Fruit fly (Drosophila melanogaster) whole organism, embryonic: ENCODE results near the gene CG6893.
A peak's percentile ranks its signal among the peaks of the same experiment; 100 is the strongest.

Source experiments
- Abd-B ChIP-seq: fragments of 200-800 bp; sonication (Bioruptor generic); optimal IDR thresholded peaks from 2 replicates; lab custom pipeline; 2018; ENCODE audit warnings: missing biosample characterization, mild to moderate bottlenecking, missing genetic modification characterization, moderate library complexity
- Adf1 ChIP-seq: fragments of 200-800 bp; sonication (Bioruptor generic); IDR thresholded peaks from 2 replicates; pipeline ENCODE4 v1.3.6; 2022; ENCODE audit warnings: missing biosample characterization, missing genetic modification characterization
- Aef1 ChIP-seq: fragments of 200-800 bp; sonication (Bioruptor generic); IDR thresholded peaks from 3 replicates; pipeline ENCODE4 v1.3.6; 2022; ENCODE audit warnings: missing biosample characterization, missing genetic modification characterization
- Awh ChIP-seq: fragments of 200-800 bp; sonication (Bioruptor generic); IDR thresholded peaks from 2 replicates; pipeline ENCODE4, ENCODE4 v1.3.6; 2022; ENCODE audit warnings: missing biosample characterization, missing genetic modification characterization
- Bteb2 ChIP-seq: fragments of 200-800 bp; sonication (Bioruptor generic); optimal IDR thresholded peaks from 2 replicates; lab custom pipeline; 2016; ENCODE audit warnings: missing biosample characterization, missing genetic modification characterization
- CG11247 ChIP-seq: fragments of 200-800 bp; sonication (Bioruptor generic); IDR thresholded peaks from 2 replicates; pipeline ENCODE4 v1.3.6; 2022; ENCODE audit warnings: missing biosample characterization, missing genetic modification characterization
- CG14860 ChIP-seq: fragments of 200-800 bp; sonication (Bioruptor generic); IDR thresholded peaks from 3 replicates; pipeline ENCODE4 v1.3.6; 2022; ENCODE audit warnings: missing biosample characterization, missing genetic modification characterization; ENCODE audit not compliant: partially characterized antibody
- CG1647 ChIP-seq: fragments of 200-800 bp; sonication (Bioruptor generic); optimal IDR thresholded peaks from 3 replicates; lab custom pipeline; 2016; ENCODE audit warnings: missing biosample characterization, missing genetic modification characterization
- CG16815 ChIP-seq: fragments of 200-800 bp; sonication (Bioruptor generic); optimal IDR thresholded peaks from 3 replicates; lab custom pipeline; 2017; ENCODE audit warnings: missing biosample characterization, mild to moderate bottlenecking, missing genetic modification characterization
- CG18011 ChIP-seq: fragments of 200-800 bp; sonication (Bioruptor generic); optimal IDR thresholded peaks from 2 replicates; lab custom pipeline; 2017; ENCODE audit warnings: missing biosample characterization, missing genetic modification characterization, mild to moderate bottlenecking, moderate library complexity, missing genotype
- CG18619 ChIP-seq: fragments of 200-800 bp; sonication (Bioruptor generic); optimal IDR thresholded peaks from 3 replicates; lab custom pipeline; 2017; ENCODE audit warnings: missing biosample characterization, mild to moderate bottlenecking, missing genetic modification characterization
- CG2116 ChIP-seq: fragments of 200-800 bp; sonication (Bioruptor generic); optimal IDR thresholded peaks from 3 replicates; lab custom pipeline; 2018; ENCODE audit warnings: missing biosample characterization, mild to moderate bottlenecking, missing genetic modification characterization
- CG2678 ChIP-seq: fragments of 200-800 bp; sonication (Bioruptor generic); optimal IDR thresholded peaks from 3 replicates; lab custom pipeline; 2019; ENCODE audit warnings: missing biosample characterization, mild to moderate bottlenecking, missing genetic modification characterization, moderate library complexity
- CG2875 ChIP-seq: fragments of 200-800 bp; sonication (Bioruptor generic); optimal IDR thresholded peaks from 2 replicates; lab custom pipeline; 2017; ENCODE audit warnings: missing biosample characterization, mild to moderate bottlenecking, missing genetic modification characterization, missing genetic modification reagents
- CG31365 ChIP-seq: fragments of 200-800 bp; sonication (Bioruptor generic); optimal IDR thresholded peaks from 2 replicates; lab custom pipeline; 2018; ENCODE audit warnings: missing biosample characterization, mild to moderate bottlenecking, missing genetic modification characterization
- CG4617 ChIP-seq: fragments of 200-800 bp; sonication (Bioruptor generic); optimal IDR thresholded peaks from 3 replicates; lab custom pipeline; 2016; ENCODE audit warnings: missing biosample characterization, missing genetic modification characterization, borderline replicate concordance
- CG5180 ChIP-seq: fragments of 200-800 bp; sonication (Bioruptor generic); optimal IDR thresholded peaks from 3 replicates; lab custom pipeline; 2017; ENCODE audit warnings: missing biosample characterization, missing genetic modification characterization, mild to moderate bottlenecking, moderate library complexity, missing genetic modification reagents
- CG5953 ChIP-seq: fragments of 200-800 bp; sonication (Bioruptor generic); IDR thresholded peaks from 2 replicates; pipeline ENCODE4 v1.3.6; 2022; ENCODE audit warnings: missing biosample characterization, missing genetic modification characterization
- CG6254 ChIP-seq: fragments of 200-800 bp; sonication (Bioruptor generic); optimal IDR thresholded peaks from 3 replicates; lab custom pipeline; 2017; ENCODE audit warnings: mild to moderate bottlenecking, missing biosample characterization, missing genetic modification reagents, missing genetic modification characterization
- CG6813 ChIP-seq: fragments of 200-800 bp; sonication (Bioruptor generic); optimal IDR thresholded peaks from 2 replicates; lab custom pipeline; 2017; ENCODE audit warnings: missing biosample characterization, missing genetic modification characterization, mild to moderate bottlenecking, moderate library complexity, missing genetic modification reagents
- CG7928 ChIP-seq: fragments of 200-800 bp; sonication (Bioruptor generic); optimal IDR thresholded peaks from 2 replicates; lab custom pipeline; 2017; ENCODE audit warnings: missing biosample characterization, mild to moderate bottlenecking, missing genetic modification characterization
- CG9876 ChIP-seq: fragments of 200-800 bp; sonication (Bioruptor generic); optimal IDR thresholded peaks from 2 replicates; lab custom pipeline; 2016; ENCODE audit warnings: missing biosample characterization, missing genetic modification characterization
- CoRest ChIP-seq: fragments of 200-800 bp; sonication (Bioruptor generic); optimal IDR thresholded peaks from 3 replicates; lab custom pipeline; 2018; ENCODE audit warnings: missing biosample characterization, mild to moderate bottlenecking, missing genetic modification characterization, moderate library complexity
- D19A ChIP-seq: fragments of 200-800 bp; optimal IDR thresholded peaks from 3 replicates; lab custom pipeline; 2019; ENCODE audit warnings: missing biosample characterization, mild to moderate bottlenecking, missing genetic modification characterization, moderate library complexity
- Doc3 ChIP-seq: fragments of 200-800 bp; sonication (Bioruptor generic); IDR thresholded peaks from 3 replicates; pipeline ENCODE4 v1.3.6; 2022; ENCODE audit warnings: missing biosample characterization, missing genetic modification characterization; ENCODE audit not compliant: partially characterized antibody
- Ets97D ChIP-seq: fragments of 200-800 bp; sonication (Bioruptor generic); optimal IDR thresholded peaks from 3 replicates; lab custom pipeline; 2016; ENCODE audit warnings: missing biosample characterization, missing genetic modification characterization
- HLH3B ChIP-seq: fragments of 200-800 bp; sonication (Bioruptor generic); IDR thresholded peaks from 2 replicates; pipeline ENCODE4 v1.3.6; 2022; ENCODE audit warnings: missing biosample characterization, missing genetic modification characterization
- Hr51 ChIP-seq, 2 experiments: fragments of 200-800 bp; sonication (Bioruptor generic); optimal IDR thresholded peaks; 2 replicates in 1 of 2; 3 replicates in 1 of 2; lab custom pipeline; 2016 to 2018; ENCODE audit warnings: missing biosample characterization in 2 of 2, missing genetic modification characterization in 2 of 2, mild to moderate bottlenecking in 1 of 2, moderate library complexity in 1 of 2
- MTF-1 ChIP-seq: fragments of 200-800 bp; sonication (Bioruptor generic); optimal IDR thresholded peaks from 2 replicates; lab custom pipeline; 2018; ENCODE audit warnings: missing biosample characterization, mild to moderate bottlenecking, missing genetic modification characterization, borderline replicate concordance
- Meics ChIP-seq: fragments of 200-800 bp; sonication (Bioruptor generic); optimal IDR thresholded peaks from 2 replicates; lab custom pipeline; 2017; ENCODE audit warnings: missing biosample characterization, mild to moderate bottlenecking, missing genetic modification characterization
- NFAT ChIP-seq: fragments of 200-800 bp; sonication (Bioruptor generic); IDR thresholded peaks from 2 replicates; pipeline ENCODE4 v1.3.6; 2022; ENCODE audit warnings: missing biosample characterization, missing genetic modification characterization
- Rfx ChIP-seq: fragments of 200-800 bp; sonication (Bioruptor generic); IDR thresholded peaks from 2 replicates; pipeline ENCODE4 v1.3.6; 2022; ENCODE audit warnings: missing biosample characterization, missing genetic modification characterization
- al ChIP-seq: fragments of 200-800 bp; sonication (Bioruptor generic); IDR thresholded peaks from 2 replicates; pipeline ENCODE4 v1.3.6; 2022; ENCODE audit warnings: missing biosample characterization, missing genetic modification characterization
- bowl ChIP-seq: fragments of 200-800 bp; sonication (Bioruptor generic); IDR thresholded peaks from 2 replicates; pipeline ENCODE4 v1.3.6; 2022; ENCODE audit warnings: missing biosample characterization, missing genetic modification characterization
- crc ChIP-seq: fragments of 200-800 bp; sonication (Bioruptor generic); optimal IDR thresholded peaks from 2 replicates; lab custom pipeline; 2016; ENCODE audit warnings: missing biosample characterization, missing genetic modification characterization
- dm ChIP-seq: fragments of 200-800 bp; sonication (Bioruptor generic); optimal IDR thresholded peaks from 3 replicates; lab custom pipeline; 2016; ENCODE audit warnings: missing biosample characterization, missing genetic modification characterization
- esg ChIP-seq: fragments of 200-800 bp; sonication (Bioruptor generic); conservative IDR thresholded peaks from 2 replicates; pipeline ENCODE4 v1.3.6; 2022; ENCODE audit warnings: missing biosample characterization, missing genetic modification characterization
- fd96Cb ChIP-seq: fragments of 200-800 bp; sonication (Bioruptor generic); optimal IDR thresholded peaks from 2 replicates; lab custom pipeline; 2018; ENCODE audit warnings: missing biosample characterization, mild to moderate bottlenecking, missing genetic modification characterization, moderate library complexity
- jing ChIP-seq: fragments of 200-800 bp; sonication (Bioruptor generic); optimal IDR thresholded peaks from 2 replicates; lab custom pipeline; 2018; ENCODE audit warnings: missing biosample characterization, mild to moderate bottlenecking, missing genetic modification characterization
- lov ChIP-seq, 2 experiments: fragments of 200-800 bp in 1 of 2; fragments of >200 bp in 1 of 2; sonication (Bioruptor generic) in 1 of 2; IDR thresholded peaks in 1 of 2; optimal IDR thresholded peaks in 1 of 2; 2 replicates in 1 of 2; 3 replicates in 1 of 2; pipeline versions ENCODE4 v1.3.6 to Lab custom; 2017 to 2022; ENCODE audit warnings: missing biosample characterization in 1 of 2, missing genetic modification characterization in 1 of 2
- pb ChIP-seq: fragments of 200-800 bp; sonication (Bioruptor generic); optimal IDR thresholded peaks from 3 replicates; lab custom pipeline; 2016; ENCODE audit warnings: missing biosample characterization, missing genetic modification characterization
- pita ChIP-seq: fragments of 200-800 bp; sonication (Bioruptor generic); optimal IDR thresholded peaks from 2 replicates; lab custom pipeline; 2017; ENCODE audit warnings: missing biosample characterization, mild to moderate bottlenecking, missing genetic modification characterization
- sima ChIP-seq: fragments of 200-800 bp; sonication (Bioruptor generic); optimal IDR thresholded peaks from 2 replicates; lab custom pipeline; 2016; ENCODE audit warnings: missing biosample characterization, missing genetic modification characterization
- sna ChIP-seq: fragments of 200-800 bp; sonication (Bioruptor generic); IDR thresholded peaks from 2 replicates; pipeline ENCODE4 v1.3.6; 2022; ENCODE audit warnings: missing biosample characterization, missing genetic modification characterization; ENCODE audit not compliant: partially characterized antibody
- sr ChIP-seq: fragments of 200-800 bp; sonication (Bioruptor generic); IDR thresholded peaks from 3 replicates; pipeline ENCODE4 v1.3.6; 2022; ENCODE audit warnings: missing biosample characterization, missing genetic modification characterization
- stwl ChIP-seq: fragments of 200-800 bp; sonication (Bioruptor generic); optimal IDR thresholded peaks from 3 replicates; lab custom pipeline; 2018; ENCODE audit warnings: missing biosample characterization, mild to moderate bottlenecking, missing genetic modification characterization, moderate library complexity
- tx ChIP-seq: fragments of 200-800 bp; sonication (Bioruptor generic); optimal IDR thresholded peaks from 2 replicates; lab custom pipeline; 2016; ENCODE audit warnings: missing biosample characterization, missing genetic modification characterization
- unc-4 ChIP-seq: fragments of 200-800 bp; sonication (Bioruptor generic); IDR thresholded peaks from 2 replicates; pipeline ENCODE4 v1.3.6; 2022; ENCODE audit warnings: missing biosample characterization, missing genetic modification characterization; ENCODE audit not compliant: partially characterized antibody
- unpg ChIP-seq: fragments of 200-800 bp; sonication (Bioruptor generic); optimal IDR thresholded peaks from 3 replicates; lab custom pipeline; 2018; ENCODE audit warnings: missing biosample characterization, mild to moderate bottlenecking, missing genetic modification characterization, moderate library complexity
- vvl ChIP-seq: fragments of 200-800 bp; sonication (Bioruptor generic); IDR thresholded peaks from 2 replicates; pipeline ENCODE4 v1.3.6; 2022; ENCODE audit warnings: missing biosample characterization, missing genetic modification characterization

CG6893 gene

DNA sequence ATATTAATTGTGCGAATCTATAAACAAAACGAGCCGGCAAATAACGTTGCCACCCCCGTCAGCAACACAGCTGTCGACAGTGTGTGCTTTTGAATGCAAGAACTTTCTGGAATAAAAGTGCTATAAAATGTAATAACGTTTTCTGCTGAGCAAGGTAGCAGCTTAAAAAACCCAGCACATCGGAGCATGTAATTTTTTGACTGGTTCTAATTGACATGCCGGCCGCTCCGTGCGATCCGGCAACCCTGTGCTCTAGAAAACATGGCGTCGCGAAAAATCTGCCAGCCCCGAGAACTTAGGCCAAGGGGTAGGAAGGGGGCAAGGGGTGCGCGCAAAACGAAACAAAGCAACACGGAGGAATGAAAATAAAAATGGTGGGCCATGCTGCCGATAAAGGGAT, 21.8 kb upstream of the CG6893 start (continued):
- TF ChIP-seq CG31365 (no peak), jing (GFP tag; lab: Kevin White, UChicago) (no peak), CG5953 (GFP tag; lab: Robert Waterston, UW) (no peak), CG2116 (GFP tag; lab: Kevin White, UChicago) (no peak), Meics (GFP tag; lab: Kevin White, UChicago) (peak; percentile 18), CG11247 (0 out of 2 replicates have a peak, but pooled peaks have one; percentile 16), CG9876 (GFP tag; lab: Kevin White, UChicago) (no peak), sna (GFP tag; lab: Robert Waterston, UW) (no peak), vvl (GFP tag; lab: Robert Waterston, UW) (peak; percentile 49; the same call in 1 of the 2 replicates), CG6813 (GFP tag; lab: Kevin White, UChicago) (no peak), unc-4 (GFP tag; lab: Robert Waterston, UW) (0 out of 2 replicates have a peak, but pooled peaks have one; percentile 11), Ets97D (peak; percentile 46), MTF-1 (GFP tag; lab: Kevin White, UChicago) (no peak), CG2678 (no peak), sr (no peak), unpg (peak; percentile 16), CG4617 (GFP tag; lab: Kevin White, UChicago) (no peak), Abd-B (GFP tag; lab: Kevin White, UChicago) (no peak), al (GFP tag; lab: Robert Waterston, UW) (0 out of 2 replicates have a peak, but pooled peaks have one; percentile 19), CG14860 (GFP tag; lab: Robert Waterston, UW) (no peak), Rfx (GFP tag; lab: Robert Waterston, UW) (peak; percentile 63), stwl (tag; lab: Kevin White, UChicago) (peak; percentile 40), CG7928 (GFP tag; lab: Kevin White, UChicago) (no peak), sima (GFP tag; lab: Kevin White, UChicago) (no peak), CG1647 (GFP tag; lab: Kevin White, UChicago) (no peak), pb (GFP tag; lab: Kevin White, UChicago) (no peak), CoRest (tag; lab: Kevin White, UChicago) (no peak), HLH3B (no peak), Adf1 (GFP tag; lab: Robert Waterston, UW) (peak; percentile 56), Hr51 (GFP tag; optimal IDR thresholded peaks at IDR 0.05; lab: Kevin White, UChicago) (no peak), lov (optimal IDR thresholded peaks at IDR 0.05; lab: Kevin White, UChicago) (no peak), lov (GFP tag; IDR thresholded peaks at IDR 0.05; lab: Robert Waterston, UW) (no peak), Aef1 (GFP tag; lab: Robert Waterston, UW) (no peak), Doc3 (no peak), CG18011 (GFP tag; lab: Kevin White, UChicago) (no peak), CG18619 (GFP tag; lab: Kevin White, UChicago) (no peak), CG6254 (GFP tag; lab: Kevin White, UChicago) (no peak), fd96Cb (tag; lab: Kevin White, UChicago) (no peak), CG5180 (GFP tag; lab: Kevin White, UChicago) (no peak), crc (GFP tag; lab: Kevin White, UChicago) (no peak), D19A (tag; lab: Kevin White, UChicago) (no peak), CG2875 (no peak), esg (no peak), dm (GFP tag; lab: Kevin White, UChicago) (peak; percentile 8), pita (GFP tag; lab: Kevin White, UChicago) (no peak), Awh (no peak), tx (GFP tag; lab: Kevin White, UChicago) (no peak), Bteb2 (GFP tag; lab: Kevin White, UChicago) (peak; percentile 11), NFAT (GFP tag; lab: Robert Waterston, UW) (no peak), bowl (GFP tag; lab: Robert Waterston, UW) (no peak), CG16815 (no peak)
